Fruit fly (Drosophila melanogaster): ENCODE measurements around the gene Syn.

Syn gene

DNA sequence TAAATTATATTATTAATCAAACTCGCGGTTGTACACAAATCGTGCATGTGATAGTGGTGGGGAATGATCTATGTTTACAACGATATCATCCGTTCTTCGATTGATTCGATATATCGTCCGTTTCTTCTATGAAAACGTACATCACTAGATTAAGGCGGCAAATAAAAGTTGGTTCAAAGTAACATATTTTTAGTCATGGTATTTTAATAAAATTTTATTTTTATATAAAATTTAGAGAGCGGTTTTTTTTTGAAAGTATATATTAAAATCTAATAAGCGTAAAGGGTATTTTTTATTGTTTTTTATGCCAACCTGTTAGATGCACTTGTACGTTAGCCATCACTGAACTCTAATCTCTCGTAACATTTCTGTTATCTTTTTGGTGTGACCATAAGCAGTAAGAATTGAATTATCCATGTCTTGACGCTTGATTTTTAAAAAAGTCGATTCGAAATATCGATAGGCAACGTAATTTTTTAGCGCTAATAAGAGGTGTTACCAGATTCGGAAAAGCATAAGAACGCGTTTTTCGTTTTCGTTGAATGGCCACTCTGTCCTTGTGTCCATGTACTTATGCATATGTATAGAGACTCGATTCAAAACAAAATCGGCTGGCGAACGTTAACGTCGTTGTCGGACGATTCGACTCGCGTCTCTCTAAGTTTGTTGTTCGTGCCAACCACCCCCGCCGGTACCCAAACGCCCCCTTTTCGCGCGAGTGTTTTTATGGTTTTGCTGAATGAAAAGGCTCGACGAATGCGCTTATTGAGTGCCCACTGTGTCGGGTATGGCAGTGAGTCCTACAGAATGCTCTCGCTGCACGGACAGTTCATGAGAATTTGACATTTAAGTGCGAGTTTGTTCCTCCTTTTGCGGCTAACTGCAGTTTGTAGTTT lies 46.1 kb upstream of the Syn start, which contains the start of the genes TAF1B and Invadolysin (continued):
- TF ChIP-seq ATbp (GFP tag; optimal IDR thresholded peaks at IDR 0.05) (peak; percentile 10), CG6683 (GFP tag; optimal IDR thresholded peaks at IDR 0.05) (no peak), Camta (GFP tag; optimal IDR thresholded peaks at IDR 0.05) (peak; percentile 29), CG10543 (GFP tag; optimal IDR thresholded peaks at IDR 0.05) (peak; percentile 59), Taf1 (GFP tag; IDR thresholded peaks at IDR 0.05) (no peak; the same call in 1 of the 2 replicates), CG4707 (GFP tag; optimal IDR thresholded peaks at IDR 0.05) (peak; percentile 62), Max (GFP tag; optimal IDR thresholded peaks at IDR 0.05) (peak; percentile 39), slp2 (GFP tag; optimal IDR thresholded peaks at IDR 0.05) (no peak), Doc2 (GFP tag; IDR thresholded peaks at IDR 0.05) (no peak), Atf-2 (GFP tag; optimal IDR thresholded peaks at IDR 0.05) (no peak), CG18764 (GFP tag; optimal IDR thresholded peaks at IDR 0.05) (peak; percentile 27), CG18619 (GFP tag; optimal IDR thresholded peaks at IDR 0.05) (peak; percentile 46), eve (GFP tag; optimal IDR thresholded peaks at IDR 0.05) (peak in 1 of 2 experiments; percentile 74), Blimp-1 (GFP tag; optimal IDR thresholded peaks at IDR 0.05) (peak; percentile 36), Hr78 (GFP tag; optimal IDR thresholded peaks at IDR 0.05) (no peak), crp (GFP tag; optimal IDR thresholded peaks at IDR 0.05) (peak in 1 of 2 experiments; percentile 6), yki (optimal IDR thresholded peaks at IDR 0.05) (no peak), CG8359 (GFP tag; optimal IDR thresholded peaks at IDR 0.05; ENCODE audit: borderline replicate concordance) (no peak), gcm (GFP tag; optimal IDR thresholded peaks at IDR 0.05) (no peak), CG14050 (GFP tag; IDR thresholded peaks at IDR 0.05) (no peak; the same call in 2 of the 3 replicates), CG14441 (GFP tag; IDR thresholded peaks at IDR 0.05) (peak; percentile 64), Ets97D (GFP tag; optimal IDR thresholded peaks at IDR 0.05) (peak; percentile 83), eyg (GFP tag; optimal IDR thresholded peaks at IDR 0.05) (no peak), Optix (GFP tag; IDR thresholded peaks at IDR 0.05) (no peak), CG6254 (GFP tag; optimal IDR thresholded peaks at IDR 0.05) (peak; percentile 45), corto (GFP tag; optimal IDR thresholded peaks at IDR 0.05) (peak; percentile 64), z (GFP tag; IDR thresholded peaks at IDR 0.05) (peak; percentile 71; the same call in 2 of the 3 replicates), fru (optimal IDR thresholded peaks at IDR 0.05) (no peak), gfzf (GFP tag; optimal IDR thresholded peaks at IDR 0.05) (peak; percentile 99), Opbp (GFP tag; IDR thresholded peaks at IDR 0.05; ENCODE audit: partially characterized antibody) (peak; percentile 93), ro (GFP tag; IDR thresholded peaks at IDR 0.05) (no peak), run (tag; optimal IDR thresholded peaks at IDR 0.05) (peak; percentile 15), YL-1 (GFP tag; optimal IDR thresholded peaks at IDR 0.05) (peak; percentile 67), zfh2 (GFP tag; optimal IDR thresholded peaks at IDR 0.05) (peak; percentile 36), CG2875 (GFP tag; optimal IDR thresholded peaks at IDR 0.05) (no peak), Dip2 (GFP tag; IDR thresholded peaks at IDR 0.05) (no peak), Ravus (GFP tag; IDR thresholded peaks at IDR 0.05) (no peak), tup (GFP tag; optimal IDR thresholded peaks at IDR 0.05) (no peak), CG4404 (GFP tag; IDR thresholded peaks at IDR 0.05) (no peak), CG4282 (GFP tag; optimal IDR thresholded peaks at IDR 0.05) (no peak), CG17612 (GFP tag; IDR thresholded peaks at IDR 0.05) (0 out of 2 replicates have a peak, but pooled peaks have one; percentile 4), CG11560 (tag; IDR thresholded peaks at IDR 0.05) (no peak), CG8388 (GFP tag; optimal IDR thresholded peaks at IDR 0.05) (no peak), Lim3 (GFP tag; IDR thresholded peaks at IDR 0.05) (no peak), phol (tag; optimal IDR thresholded peaks at IDR 0.05) (peak; percentile 57), CG3407 (GFP tag; optimal IDR thresholded peaks at IDR 0.05) (no peak), D19B (GFP tag; optimal IDR thresholded peaks at IDR 0.05) (no peak), dan (GFP tag; IDR thresholded peaks at IDR 0.05) (no peak), CG5180 (GFP tag; optimal IDR thresholded peaks at IDR 0.05) (no peak)

All from whole organism, embryonic.